Fruit fly (Drosophila melanogaster): ENCODE measurements around the gene RpL30.

dm6 chr2L:18982826-18983758 is 26.0 kb downstream of the RpL30 start:
- TF ChIP-seq ttk (optimal IDR thresholded peaks at IDR 0.05) (no peak), h (optimal IDR thresholded peaks at IDR 0.05) (no peak), psq (optimal IDR thresholded peaks at IDR 0.05) (no peak), Myc (optimal IDR thresholded peaks at IDR 0.05) (no peak), insv (optimal IDR thresholded peaks at IDR 0.05) (no peak)
